Fruit fly (Drosophila melanogaster) whole organism, embryonic: ENCODE data around the gene CG13024.

Experiments
- Atf6 ChIP-seq: fragments of 200-800 bp; sonication (Bioruptor generic); IDR thresholded peaks from 2 replicates; pipeline ENCODE4 v1.3.6; 2022; ENCODE audit warnings: missing biosample characterization, missing genetic modification characterization
- Blimp-1 ChIP-seq: fragments of 200-800 bp; sonication (Bioruptor generic); optimal IDR thresholded peaks from 3 replicates; lab custom pipeline; 2018; ENCODE audit warnings: missing biosample characterization, missing genetic modification characterization, mild to moderate bottlenecking, moderate library complexity, missing genetic modification reagents
- CG10147 ChIP-seq: fragments of 200-800 bp; sonication (Bioruptor generic); optimal IDR thresholded peaks from 2 replicates; lab custom pipeline; 2019; ENCODE audit warnings: missing biosample characterization, mild to moderate bottlenecking, missing genetic modification characterization, moderate library complexity
- CG1024 ChIP-seq: fragments of 200-800 bp; sonication (Bioruptor generic); IDR thresholded peaks from 2 replicates; pipeline ENCODE4 v1.3.6; 2022; ENCODE audit warnings: missing biosample characterization, missing genetic modification characterization
- CG10274 ChIP-seq: fragments of 200-800 bp; sonication (Bioruptor generic); optimal IDR thresholded peaks from 3 replicates; lab custom pipeline; 2017; ENCODE audit warnings: missing biosample characterization, mild to moderate bottlenecking, missing genetic modification characterization
- CG10321 ChIP-seq: fragments of 200-800 bp; sonication (Bioruptor generic); IDR thresholded peaks from 2 replicates; pipeline ENCODE4 v1.3.6; 2022; ENCODE audit warnings: missing biosample characterization, missing genetic modification characterization
- CG11247 ChIP-seq: fragments of 200-800 bp; sonication (Bioruptor generic); IDR thresholded peaks from 2 replicates; pipeline ENCODE4 v1.3.6; 2022; ENCODE audit warnings: missing biosample characterization, missing genetic modification characterization
- CG12219 ChIP-seq: fragments of 200-800 bp; sonication (Bioruptor generic); optimal IDR thresholded peaks from 3 replicates; lab custom pipeline; 2018; ENCODE audit warnings: missing biosample characterization, mild to moderate bottlenecking, missing genetic modification characterization
- CG12942 ChIP-seq: fragments of 200-800 bp; sonication (Bioruptor generic); optimal IDR thresholded peaks from 3 replicates; lab custom pipeline; 2016; ENCODE audit warnings: missing biosample characterization, missing genetic modification characterization
- CG14014 ChIP-seq: fragments of 200-800 bp; sonication (Bioruptor generic); IDR thresholded peaks from 2 replicates; pipeline ENCODE4 v1.3.6; 2022; ENCODE audit warnings: missing biosample characterization, missing genetic modification characterization
- CG14441 ChIP-seq: fragments of 200-800 bp; sonication (Bioruptor generic); IDR thresholded peaks from 2 replicates; pipeline ENCODE4 v1.3.6; 2022; ENCODE audit warnings: missing biosample characterization, missing genetic modification characterization
- CG15601 ChIP-seq: fragments of 200-800 bp; sonication (Bioruptor generic); optimal IDR thresholded peaks from 3 replicates; lab custom pipeline; 2019; ENCODE audit warnings: missing biosample characterization, mild to moderate bottlenecking, missing genetic modification characterization, moderate library complexity
- CG16815 ChIP-seq: fragments of 200-800 bp; sonication (Bioruptor generic); optimal IDR thresholded peaks from 3 replicates; lab custom pipeline; 2017; ENCODE audit warnings: missing biosample characterization, mild to moderate bottlenecking, missing genetic modification characterization
- CG2120 ChIP-seq: fragments of 200-800 bp; sonication (Bioruptor generic); optimal IDR thresholded peaks from 3 replicates; lab custom pipeline; 2016; ENCODE audit warnings: missing biosample characterization, missing genetic modification characterization
- CG30020 ChIP-seq: fragments of 200-800 bp; optimal IDR thresholded peaks from 2 replicates; lab custom pipeline; 2019; ENCODE audit warnings: missing biosample characterization, mild to moderate bottlenecking, missing genetic modification characterization, moderate library complexity
- CG30403 ChIP-seq: fragments of 200-800 bp; sonication (Bioruptor generic); optimal IDR thresholded peaks from 3 replicates; lab custom pipeline; 2016; ENCODE audit warnings: missing biosample characterization, missing genetic modification characterization
- CG4282 ChIP-seq: fragments of 200-800 bp; sonication (Bioruptor generic); optimal IDR thresholded peaks from 2 replicates; lab custom pipeline; 2016; ENCODE audit warnings: missing biosample characterization, missing genetic modification characterization
- CG4820 ChIP-seq: fragments of 200-800 bp; sonication (Bioruptor generic); optimal IDR thresholded peaks from 3 replicates; lab custom pipeline; 2016; ENCODE audit warnings: missing biosample characterization, missing genetic modification characterization
- CG5953 ChIP-seq: fragments of 200-800 bp; sonication (Bioruptor generic); IDR thresholded peaks from 2 replicates; pipeline ENCODE4 v1.3.6; 2022; ENCODE audit warnings: missing biosample characterization, missing genetic modification characterization
- CG6689 ChIP-seq: fragments of 200-800 bp; sonication (Bioruptor generic); IDR thresholded peaks from 2 replicates; pipeline ENCODE4 v1.3.6; 2022; ENCODE audit warnings: missing biosample characterization, missing genetic modification characterization
- CG6765 ChIP-seq: fragments of 200-800 bp; sonication (Bioruptor generic); optimal IDR thresholded peaks from 3 replicates; lab custom pipeline; 2017; ENCODE audit warnings: missing biosample characterization, mild to moderate bottlenecking, missing genetic modification characterization
- CG6791 ChIP-seq: fragments of 200-800 bp; sonication (Bioruptor generic); IDR thresholded peaks from 3 replicates; pipeline ENCODE4 v1.3.6; 2022; ENCODE audit warnings: missing biosample characterization, missing genetic modification characterization; ENCODE audit not compliant: partially characterized antibody
- CG7357 ChIP-seq: fragments of 200-800 bp; sonication (Bioruptor generic); IDR thresholded peaks from 3 replicates; pipeline ENCODE4 v1.3.6; 2022; ENCODE audit warnings: missing biosample characterization, missing genetic modification characterization
- CG8290 ChIP-seq, 3 experiments: fragments of 200-800 bp; sonication (Bioruptor generic); optimal IDR thresholded peaks; 2 replicates each; lab custom pipeline; 2016 to 2019; ENCODE audit warnings: missing biosample characterization in 3 of 3, missing genetic modification characterization in 3 of 3, mild to moderate bottlenecking in 2 of 3, moderate library complexity in 1 of 3
- CG8924 ChIP-seq: fragments of 200-800 bp; optimal IDR thresholded peaks from 3 replicates; lab custom pipeline; 2019; ENCODE audit warnings: missing biosample characterization, mild to moderate bottlenecking, missing genetic modification characterization, moderate library complexity
- CG9215 ChIP-seq: fragments of 200-800 bp; sonication (Bioruptor generic); IDR thresholded peaks from 2 replicates; pipeline ENCODE4 v1.3.6; 2022; ENCODE audit warnings: missing biosample characterization, missing genetic modification characterization
- CG9876 ChIP-seq: fragments of 200-800 bp; sonication (Bioruptor generic); optimal IDR thresholded peaks from 2 replicates; lab custom pipeline; 2016; ENCODE audit warnings: missing biosample characterization, missing genetic modification characterization
- D19B ChIP-seq: fragments of 200-800 bp; sonication (Bioruptor generic); optimal IDR thresholded peaks from 2 replicates; lab custom pipeline; 2017; ENCODE audit warnings: missing biosample characterization, mild to moderate bottlenecking, missing genetic modification characterization
- E2f1 ChIP-seq: fragments of 200-800 bp; sonication (Bioruptor generic); IDR thresholded peaks from 2 replicates; pipeline ENCODE4 v1.3.6; 2022; ENCODE audit warnings: missing biosample characterization, missing genetic modification characterization
- Mad ChIP-seq: fragments of 200-800 bp; sonication (Bioruptor generic); optimal IDR thresholded peaks from 2 replicates; lab custom pipeline; 2016; ENCODE audit warnings: missing biosample characterization, missing genetic modification characterization
- Pdp1 ChIP-seq, 2 experiments: fragments of 200-800 bp; sonication (Bioruptor generic); optimal IDR thresholded peaks; 3 replicates each; lab custom pipeline; 2016; ENCODE audit warnings: missing biosample characterization in 2 of 2, missing genetic modification characterization in 2 of 2, mild to moderate bottlenecking in 1 of 2, moderate library complexity in 1 of 2
- abd-A ChIP-seq: fragments of 200-800 bp; sonication (Bioruptor generic); optimal IDR thresholded peaks from 3 replicates; lab custom pipeline; 2019; ENCODE audit warnings: missing biosample characterization, mild to moderate bottlenecking, missing genetic modification characterization, moderate library complexity
- ap ChIP-seq: fragments of 200-800 bp; sonication (Bioruptor generic); IDR thresholded peaks from 2 replicates; pipeline ENCODE4 v1.3.6; 2022; ENCODE audit warnings: missing biosample characterization, missing genetic modification characterization
- dmrt99B ChIP-seq: fragments of 200-800 bp; sonication (Bioruptor generic); optimal IDR thresholded peaks from 2 replicates; lab custom pipeline; 2018; ENCODE audit warnings: missing biosample characterization, mild to moderate bottlenecking, missing genetic modification characterization, moderate library complexity
- dpn ChIP-seq, 2 experiments: fragments of 200-800 bp; sonication (Bioruptor generic); optimal IDR thresholded peaks; 3 replicates each; lab custom pipeline; 2016; ENCODE audit warnings: missing biosample characterization in 2 of 2, missing genetic modification characterization in 2 of 2
- ewg ChIP-seq: fragments of 200-800 bp; sonication (Bioruptor generic); optimal IDR thresholded peaks from 3 replicates; lab custom pipeline; 2017; ENCODE audit warnings: mild to moderate bottlenecking, missing biosample characterization, missing genetic modification reagents, missing genetic modification characterization
- fd96Cb ChIP-seq: fragments of 200-800 bp; sonication (Bioruptor generic); optimal IDR thresholded peaks from 2 replicates; lab custom pipeline; 2018; ENCODE audit warnings: missing biosample characterization, mild to moderate bottlenecking, missing genetic modification characterization, moderate library complexity
- gcm ChIP-seq: fragments of 200-800 bp; sonication (Bioruptor generic); optimal IDR thresholded peaks from 2 replicates; lab custom pipeline; 2019; ENCODE audit warnings: missing biosample characterization, mild to moderate bottlenecking, missing genetic modification characterization, moderate library complexity
- grau ChIP-seq: fragments of 200-800 bp; optimal IDR thresholded peaks from 3 replicates; lab custom pipeline; 2019; ENCODE audit warnings: missing biosample characterization, mild to moderate bottlenecking, missing genetic modification characterization, moderate library complexity
- mam ChIP-seq: fragments of 200-800 bp; sonication (Bioruptor generic); optimal IDR thresholded peaks from 3 replicates; lab custom pipeline; 2016; ENCODE audit warnings: missing biosample characterization, missing genetic modification characterization
- nerfin-2 ChIP-seq: fragments of 200-800 bp; sonication (Bioruptor generic); IDR thresholded peaks from 2 replicates; pipeline ENCODE4 v1.3.6; 2022; ENCODE audit warnings: missing biosample characterization, missing genetic modification characterization; ENCODE audit not compliant: partially characterized antibody
- nom ChIP-seq: fragments of 200-800 bp; sonication (Bioruptor generic); optimal IDR thresholded peaks from 2 replicates; lab custom pipeline; 2017; ENCODE audit warnings: missing biosample characterization, missing genetic modification characterization, mild to moderate bottlenecking, moderate library complexity, missing genetic modification reagents
- org-1 ChIP-seq: fragments of 200-800 bp; sonication (Bioruptor generic); optimal IDR thresholded peaks from 2 replicates; lab custom pipeline; 2017; ENCODE audit warnings: missing biosample characterization, missing genetic modification characterization
- salm ChIP-seq: fragments of 200-800 bp; sonication (Bioruptor generic); optimal IDR thresholded peaks from 2 replicates; lab custom pipeline; 2018; ENCODE audit warnings: missing biosample characterization, mild to moderate bottlenecking, missing genetic modification characterization
- schlank ChIP-seq: fragments of 200-800 bp; sonication (Bioruptor generic); optimal IDR thresholded peaks from 2 replicates; lab custom pipeline; 2018; ENCODE audit warnings: missing biosample characterization, mild to moderate bottlenecking, missing genetic modification characterization
- seq ChIP-seq: fragments of 200-800 bp; sonication (Bioruptor generic); IDR thresholded peaks from 2 replicates; pipeline ENCODE4 v1.3.6; 2022; ENCODE audit warnings: missing biosample characterization, missing genetic modification characterization
- sr ChIP-seq: fragments of 200-800 bp; sonication (Bioruptor generic); IDR thresholded peaks from 3 replicates; pipeline ENCODE4 v1.3.6; 2022; ENCODE audit warnings: missing biosample characterization, missing genetic modification characterization
- sug ChIP-seq: fragments of 200-800 bp; optimal IDR thresholded peaks from 2 replicates; lab custom pipeline; 2019; ENCODE audit warnings: missing biosample characterization, mild to moderate bottlenecking, missing genetic modification characterization, moderate library complexity
- z ChIP-seq: fragments of 200-800 bp; sonication (Bioruptor generic); IDR thresholded peaks from 3 replicates; pipeline ENCODE4 v1.3.6; 2022; ENCODE audit warnings: missing biosample characterization, missing genetic modification characterization

CG13024 gene

dm6 chr3L:16806823-16807325, 22.0 kb downstream of the CG13024 start (continued):
- peak; percentile 80 for TF ChIP-seq grau (tag; lab: Kevin White, UChicago)
- no peak for TF ChIP-seq CG9876 (GFP tag; lab: Kevin White, UChicago)
- peak in 1 of 2 experiments; percentile 53 for TF ChIP-seq dpn (GFP tag; optimal IDR thresholded peaks at IDR 0.05; lab: Kevin White, UChicago)
- TF ChIP-seq CG9215 (GFP tag; lab: Robert Waterston, UW): peak; percentile 48
- no peak for TF ChIP-seq abd-A
- TF ChIP-seq mam (GFP tag; lab: Kevin White, UChicago): peak; percentile 34
- peak; percentile 24 for TF ChIP-seq CG12219 (GFP tag; lab: Kevin White, UChicago)
- peak; percentile 43 for TF ChIP-seq ap
- TF ChIP-seq CG4820 (GFP tag; lab: Kevin White, UChicago): peak; percentile 47
- TF ChIP-seq CG10147 (GFP tag; lab: Kevin White, UChicago): peak; percentile 73
- peak; percentile 31 for TF ChIP-seq CG10274 (GFP tag; lab: Kevin White, UChicago)
- peak; percentile 39 for TF ChIP-seq CG6765 (GFP tag; lab: Kevin White, UChicago)
- peak; percentile 64 for TF ChIP-seq CG15601 (tag; lab: Kevin White, UChicago)
- peak; percentile 70 for TF ChIP-seq nom (GFP tag; lab: Kevin White, UChicago)
- peak; percentile 64 for TF ChIP-seq gcm
- peak; percentile 75 for TF ChIP-seq CG8924
- TF ChIP-seq CG4282: no peak
- TF ChIP-seq CG7357 (GFP tag; lab: Robert Waterston, UW): 0 out of 3 replicates have a peak, but pooled peaks have one; percentile 50
- TF ChIP-seq CG6791 (GFP tag; lab: Robert Waterston, UW): no peak
- TF ChIP-seq sug (tag; lab: Kevin White, UChicago): peak; percentile 49
- no peak for TF ChIP-seq nerfin-2 (GFP tag; lab: Robert Waterston, UW)
- TF ChIP-seq CG5953 (GFP tag; lab: Robert Waterston, UW): 0 out of 2 replicates have a peak, but pooled peaks have one; percentile 3
- no peak for TF ChIP-seq sr (GFP tag; lab: Robert Waterston, UW)
- peak; percentile 49; the same call in 1 of the 2 replicates for TF ChIP-seq seq (GFP tag; lab: Robert Waterston, UW)
- peak; percentile 61 for TF ChIP-seq CG6689 (GFP tag; lab: Robert Waterston, UW)
- TF ChIP-seq CG16815 (GFP tag; lab: Kevin White, UChicago): peak; percentile 61
- TF ChIP-seq Pdp1 (GFP tag; optimal IDR thresholded peaks at IDR 0.05; lab: Kevin White, UChicago): no peak
- no peak for TF ChIP-seq CG12942 (GFP tag; lab: Kevin White, UChicago)
- peak; percentile 31 for TF ChIP-seq ewg (GFP tag; lab: Kevin White, UChicago)
- TF ChIP-seq Blimp-1 (GFP tag; lab: Kevin White, UChicago): peak; percentile 57
- peak; percentile 25; the same call in 1 of the 3 replicates for TF ChIP-seq z (GFP tag; lab: Robert Waterston, UW)
- TF ChIP-seq CG11247 (GFP tag; lab: Robert Waterston, UW): peak; percentile 45
- TF ChIP-seq CG1024 (GFP tag; lab: Robert Waterston, UW): 0 out of 2 replicates have a peak, but pooled peaks have one; percentile 25
- peak; percentile 26 for TF ChIP-seq salm (tag; lab: Kevin White, UChicago)
- peak; percentile 13 for TF ChIP-seq schlank
- TF ChIP-seq org-1 (GFP tag; lab: Kevin White, UChicago): peak; percentile 79
- no peak for TF ChIP-seq Mad (GFP tag; lab: Kevin White, UChicago)
- peak; percentile 42 for TF ChIP-seq CG2120 (GFP tag; lab: Kevin White, UChicago)
- TF ChIP-seq CG14014 (GFP tag; lab: Robert Waterston, UW): peak; percentile 28; the same call in 1 of the 2 replicates
- peak; percentile 72 for TF ChIP-seq CG30403
- 0 out of 2 replicates have a peak, but pooled peaks have one; percentile 21 for TF ChIP-seq CG14441
- TF ChIP-seq E2f1 (GFP tag; lab: Robert Waterston, UW): peak; percentile 20; the same call in 1 of the 2 replicates
- peak; percentile 72 for TF ChIP-seq fd96Cb
- peak; percentile 9; the same call in 1 of the 2 replicates for TF ChIP-seq CG10321 (GFP tag; lab: Robert Waterston, UW)
- TF ChIP-seq CG8290 (GFP tag; optimal IDR thresholded peaks at IDR 0.05; lab: Kevin White, UChicago): peak; percentile 43
- peak in 1 of 2 experiments; percentile 54 for TF ChIP-seq CG8290 (tag; optimal IDR thresholded peaks at IDR 0.05; lab: Kevin White, UChicago)
- peak; percentile 77 for TF ChIP-seq dmrt99B (tag; lab: Kevin White, UChicago)
- peak; percentile 39 for TF ChIP-seq CG30020 (tag; lab: Kevin White, UChicago)
- peak; percentile 23 for TF ChIP-seq D19B
- 0 out of 2 replicates have a peak, but pooled peaks have one; percentile 10 for TF ChIP-seq Atf6
